ENCODE assay signal across 1 fruit fly cellular context in genomic region chr2L:7039342-7039684, dm6.
TF ChIP-seq lines count a peak whose summit lies in the region.

No protein-coding gene starts in this region.

TF ChIP-seq in whole organism, embryonic, 481 proteins besides CTCF, POLR2A, EP300 and RAD21 (continued from another document and continues in another):
- TF ChIP-seq CG13287 (GFP tag; IDR thresholded peaks at IDR 0.05; lab: Robert Waterston, UW; ENCODE audit: partially characterized antibody): no peak
- TF ChIP-seq CG7786 (GFP tag; optimal IDR thresholded peaks at IDR 0.05; lab: Kevin White, UChicago): peak; percentile 51
- peak; percentile 3 for TF ChIP-seq BtbVII (GFP tag; optimal IDR thresholded peaks at IDR 0.05; lab: Kevin White, UChicago)
- peak; percentile 69 for TF ChIP-seq chn (GFP tag; optimal IDR thresholded peaks at IDR 0.05; lab: Kevin White, UChicago)
- TF ChIP-seq gfzf (GFP tag; optimal IDR thresholded peaks at IDR 0.05; lab: Kevin White, UChicago): no peak
- TF ChIP-seq CG17912 (GFP tag; optimal IDR thresholded peaks at IDR 0.05; lab: Kevin White, UChicago): no peak
- peak; percentile 8 for TF ChIP-seq CG1233 (GFP tag; optimal IDR thresholded peaks at IDR 0.05; lab: Kevin White, UChicago)
- no peak for TF ChIP-seq CG9817 (tag; optimal IDR thresholded peaks at IDR 0.05; lab: Kevin White, UChicago)
- TF ChIP-seq sna (GFP tag; IDR thresholded peaks at IDR 0.05; lab: Robert Waterston, UW; ENCODE audit: partially characterized antibody): no peak
- no peak for TF ChIP-seq CG7745 (tag; optimal IDR thresholded peaks at IDR 0.05; lab: Kevin White, UChicago)
- TF ChIP-seq zen2 (GFP tag; IDR thresholded peaks at IDR 0.05; lab: Robert Waterston, UW; ENCODE audit: partially characterized antibody): no peak
- no peak for TF ChIP-seq Sry-δ (GFP tag; optimal IDR thresholded peaks at IDR 0.05; lab: Kevin White, UChicago)
- no peak for TF ChIP-seq Gsc (GFP tag; IDR thresholded peaks at IDR 0.05; lab: Robert Waterston, UW)
- no peak for TF ChIP-seq CG9876 (GFP tag; optimal IDR thresholded peaks at IDR 0.05; lab: Kevin White, UChicago)
- peak; percentile 2; the same call in 1 of the 2 replicates for TF ChIP-seq Rx (GFP tag; IDR thresholded peaks at IDR 0.05; lab: Robert Waterston, UW)
- TF ChIP-seq HLH4C (GFP tag; IDR thresholded peaks at IDR 0.05; lab: Robert Waterston, UW; ENCODE audit: partially characterized antibody): no peak
- peak; percentile 63 for TF ChIP-seq CG7839 (tag; optimal IDR thresholded peaks at IDR 0.05; lab: Kevin White, UChicago)
- peak; percentile 62 for TF ChIP-seq CG11247 (GFP tag; IDR thresholded peaks at IDR 0.05; lab: Robert Waterston, UW)
- TF ChIP-seq CG1024 (GFP tag; IDR thresholded peaks at IDR 0.05; lab: Robert Waterston, UW): no peak; the same call in none of the 2 replicates
- peak; percentile 5 for TF ChIP-seq zen (tag; optimal IDR thresholded peaks at IDR 0.05; lab: Kevin White, UChicago)
- TF ChIP-seq MBD-R2 (GFP tag; IDR thresholded peaks at IDR 0.05; lab: Robert Waterston, UW): peak; percentile 36; the same call in 1 of the 2 replicates
- TF ChIP-seq Antp (GFP tag; optimal IDR thresholded peaks at IDR 0.05; lab: Kevin White, UChicago): peak; percentile 20
- no peak for TF ChIP-seq rib (GFP tag; IDR thresholded peaks at IDR 0.05; lab: Robert Waterston, UW)
- peak; percentile 22 for TF ChIP-seq mam (GFP tag; optimal IDR thresholded peaks at IDR 0.05; lab: Kevin White, UChicago)
- TF ChIP-seq CG15696 (tag; optimal IDR thresholded peaks at IDR 0.05; lab: Kevin White, UChicago): peak; percentile 11
- no peak for TF ChIP-seq inv (GFP tag; IDR thresholded peaks at IDR 0.05; lab: Robert Waterston, UW; ENCODE audit: partially characterized antibody)
- peak; percentile 4 for TF ChIP-seq gsb-n (tag; optimal IDR thresholded peaks at IDR 0.05; lab: Kevin White, UChicago)
- peak; percentile 67; the same call in 2 of the 3 replicates for TF ChIP-seq CG34422 (GFP tag; IDR thresholded peaks at IDR 0.05; lab: Robert Waterston, UW)
- TF ChIP-seq H2.0 (GFP tag; IDR thresholded peaks at IDR 0.05; lab: Robert Waterston, UW): peak; percentile 62
- TF ChIP-seq Sin3A (optimal IDR thresholded peaks at IDR 0.05; lab: Kevin White, UChicago): no peak
- peak; percentile 38; the same call in 1 of the 2 replicates for TF ChIP-seq CG3847 (GFP tag; IDR thresholded peaks at IDR 0.05; lab: Robert Waterston, UW)
- peak; percentile 41; the same call in 1 of the 3 replicates for TF ChIP-seq Mrtf (GFP tag; IDR thresholded peaks at IDR 0.05; lab: Robert Waterston, UW)
- no peak for TF ChIP-seq Hey (tag; optimal IDR thresholded peaks at IDR 0.05; lab: Kevin White, UChicago)
- no peak for TF ChIP-seq Sox102F (GFP tag; optimal IDR thresholded peaks at IDR 0.05; lab: Kevin White, UChicago)
- TF ChIP-seq stwl (tag; optimal IDR thresholded peaks at IDR 0.05; lab: Kevin White, UChicago): no peak
- peak; percentile 59 for TF ChIP-seq CG31441 (GFP tag; IDR thresholded peaks at IDR 0.05; lab: Robert Waterston, UW)
- TF ChIP-seq ham (GFP tag; IDR thresholded peaks at IDR 0.05; lab: Robert Waterston, UW): no peak
- no peak for TF ChIP-seq gt (GFP tag; IDR thresholded peaks at IDR 0.05; lab: Robert Waterston, UW)
- TF ChIP-seq croc (GFP tag; conservative IDR thresholded peaks at IDR 0.05; lab: Robert Waterston, UW): no peak
- TF ChIP-seq phol (tag; optimal IDR thresholded peaks at IDR 0.05; lab: Kevin White, UChicago): peak; percentile 45
- no peak for TF ChIP-seq schlank (tag; optimal IDR thresholded peaks at IDR 0.05; lab: Kevin White, UChicago)
- peak; percentile 49 for TF ChIP-seq Nf-YA (GFP tag; IDR thresholded peaks at IDR 0.05; lab: Robert Waterston, UW)
- peak; percentile 69 for TF ChIP-seq CG17385 (GFP tag; optimal IDR thresholded peaks at IDR 0.05; lab: Kevin White, UChicago)
- 0 out of 3 replicates have a peak, but pooled peaks have one; percentile 44 for TF ChIP-seq ken (GFP tag; IDR thresholded peaks at IDR 0.05; lab: Robert Waterston, UW)
- TF ChIP-seq CG7372 (GFP tag; IDR thresholded peaks at IDR 0.05; lab: Robert Waterston, UW): peak; percentile 52; the same call in 1 of the 2 replicates
- no peak for TF ChIP-seq tup (GFP tag; optimal IDR thresholded peaks at IDR 0.05; lab: Kevin White, UChicago)
- no peak for TF ChIP-seq HLHmδ (GFP tag; optimal IDR thresholded peaks at IDR 0.05; lab: Kevin White, UChicago)
- peak; percentile 70; the same call in 1 of the 2 replicates for TF ChIP-seq vvl (GFP tag; IDR thresholded peaks at IDR 0.05; lab: Robert Waterston, UW)
- peak; percentile 31 for TF ChIP-seq bab2 (GFP tag; optimal IDR thresholded peaks at IDR 0.05; lab: Kevin White, UChicago)
- TF ChIP-seq tll (GFP tag; optimal IDR thresholded peaks at IDR 0.05; lab: Kevin White, UChicago): no peak
- no peak for TF ChIP-seq yki (optimal IDR thresholded peaks at IDR 0.05; lab: Kevin White, UChicago)
- peak; percentile 43 for TF ChIP-seq fd96Cb (tag; optimal IDR thresholded peaks at IDR 0.05; lab: Kevin White, UChicago)
- TF ChIP-seq Meics (GFP tag; optimal IDR thresholded peaks at IDR 0.05; lab: Kevin White, UChicago): peak; percentile 39
- TF ChIP-seq cas (GFP tag; IDR thresholded peaks at IDR 0.05; lab: Robert Waterston, UW): no peak
- TF ChIP-seq trem (tag; optimal IDR thresholded peaks at IDR 0.05; lab: Kevin White, UChicago): peak; percentile 17
- peak; percentile 36; the same call in 1 of the 2 replicates for TF ChIP-seq wdn (GFP tag; IDR thresholded peaks at IDR 0.05; lab: Robert Waterston, UW)
- TF ChIP-seq btn (GFP tag; optimal IDR thresholded peaks at IDR 0.05; lab: Kevin White, UChicago): no peak
- TF ChIP-seq pum (GFP tag; optimal IDR thresholded peaks at IDR 0.05; lab: Kevin White, UChicago): peak; percentile 45
- TF ChIP-seq NC2β (GFP tag; optimal IDR thresholded peaks at IDR 0.05; lab: Kevin White, UChicago): peak; percentile 38
- no peak for TF ChIP-seq da (GFP tag; optimal IDR thresholded peaks at IDR 0.05; lab: Kevin White, UChicago)
- TF ChIP-seq Myb (GFP tag; optimal IDR thresholded peaks at IDR 0.05; lab: Kevin White, UChicago): peak; percentile 45
- TF ChIP-seq CG18476 (GFP tag; optimal IDR thresholded peaks at IDR 0.05; lab: Kevin White, UChicago): no peak
- no peak for TF ChIP-seq CG7963 (GFP tag; IDR thresholded peaks at IDR 0.05; lab: Robert Waterston, UW; ENCODE audit: partially characterized antibody)
- TF ChIP-seq CG12299 (tag; optimal IDR thresholded peaks at IDR 0.05; lab: Kevin White, UChicago): peak; percentile 42
- peak; percentile 71 for TF ChIP-seq CG12391 (tag; optimal IDR thresholded peaks at IDR 0.05; lab: Kevin White, UChicago)
- TF ChIP-seq CG31365 (tag; optimal IDR thresholded peaks at IDR 0.05; lab: Kevin White, UChicago): no peak
- TF ChIP-seq CG4617 (GFP tag; optimal IDR thresholded peaks at IDR 0.05; lab: Kevin White, UChicago; ENCODE audit: borderline replicate concordance): no peak
- TF ChIP-seq CG6254 (GFP tag; optimal IDR thresholded peaks at IDR 0.05; lab: Kevin White, UChicago): no peak
- no peak for TF ChIP-seq B-H2 (GFP tag; optimal IDR thresholded peaks at IDR 0.05; lab: Kevin White, UChicago)
- TF ChIP-seq dysf (GFP tag; IDR thresholded peaks at IDR 0.05; lab: Robert Waterston, UW): peak; percentile 76
- no peak for TF ChIP-seq CG3163 (GFP tag; optimal IDR thresholded peaks at IDR 0.05; lab: Kevin White, UChicago)
- TF ChIP-seq GATAe (GFP tag; conservative IDR thresholded peaks at IDR 0.05; lab: Robert Waterston, UW): no peak
- TF ChIP-seq CG17568 (GFP tag; optimal IDR thresholded peaks at IDR 0.05; lab: Kevin White, UChicago): peak; percentile 22
- TF ChIP-seq odd (GFP tag; optimal IDR thresholded peaks at IDR 0.05; lab: Kevin White, UChicago): peak; percentile 19
- TF ChIP-seq run (tag; optimal IDR thresholded peaks at IDR 0.05; lab: Kevin White, UChicago): peak; percentile 19
- peak; percentile 39 for TF ChIP-seq CG12219 (GFP tag; optimal IDR thresholded peaks at IDR 0.05; lab: Kevin White, UChicago)
- TF ChIP-seq CG17802 (tag; optimal IDR thresholded peaks at IDR 0.05; lab: Kevin White, UChicago): no peak
- TF ChIP-seq CG14441 (GFP tag; IDR thresholded peaks at IDR 0.05; lab: Robert Waterston, UW): peak; percentile 59
- peak; percentile 55; the same call in 1 of the 2 replicates for TF ChIP-seq danr (GFP tag; IDR thresholded peaks at IDR 0.05; lab: Robert Waterston, UW)
- no peak for TF ChIP-seq sr (GFP tag; IDR thresholded peaks at IDR 0.05; lab: Robert Waterston, UW)
- peak; percentile 5 for TF ChIP-seq CG4854 (GFP tag; optimal IDR thresholded peaks at IDR 0.05; lab: Kevin White, UChicago)
- no peak for TF ChIP-seq HmgD (GFP tag; optimal IDR thresholded peaks at IDR 0.05; lab: Kevin White, UChicago)
- peak; percentile 42; the same call in 1 of the 2 replicates for TF ChIP-seq CG32767 (GFP tag; IDR thresholded peaks at IDR 0.05; lab: Robert Waterston, UW)
- TF ChIP-seq CrebB (tag; optimal IDR thresholded peaks at IDR 0.05; lab: Kevin White, UChicago): no peak
- TF ChIP-seq CG13123 (GFP tag; optimal IDR thresholded peaks at IDR 0.05; lab: Kevin White, UChicago): no peak
- TF ChIP-seq Usf (GFP tag; optimal IDR thresholded peaks at IDR 0.05; lab: Kevin White, UChicago): no peak
- peak; percentile 50 for TF ChIP-seq CG2116 (GFP tag; optimal IDR thresholded peaks at IDR 0.05; lab: Kevin White, UChicago)
- no peak for TF ChIP-seq MESR4 (GFP tag; optimal IDR thresholded peaks at IDR 0.05; lab: Kevin White, UChicago)
- TF ChIP-seq CG1602 (GFP tag; optimal IDR thresholded peaks at IDR 0.05; lab: Kevin White, UChicago): peak; percentile 50
- TF ChIP-seq D19B (GFP tag; optimal IDR thresholded peaks at IDR 0.05; lab: Kevin White, UChicago): no peak
- peak; percentile 68 for TF ChIP-seq CG2678 (tag; optimal IDR thresholded peaks at IDR 0.05; lab: Kevin White, UChicago)
- no peak for TF ChIP-seq hb (GFP tag; IDR thresholded peaks at IDR 0.05; lab: Robert Waterston, UW; ENCODE audit: partially characterized antibody)
- 0 out of 2 replicates have a peak, but pooled peaks have one; percentile 4 for TF ChIP-seq Poxn (GFP tag; IDR thresholded peaks at IDR 0.05; lab: Robert Waterston, UW)
- peak; percentile 5 for TF ChIP-seq psq (GFP tag; optimal IDR thresholded peaks at IDR 0.05; lab: Kevin White, UChicago)
- peak; percentile 74 for TF ChIP-seq CG9609 (GFP tag; optimal IDR thresholded peaks at IDR 0.05; lab: Kevin White, UChicago)
- peak; percentile 41 for TF ChIP-seq Vsx1 (GFP tag; optimal IDR thresholded peaks at IDR 0.05; lab: Kevin White, UChicago)
- TF ChIP-seq CG17359 (tag; optimal IDR thresholded peaks at IDR 0.05; lab: Kevin White, UChicago): peak; percentile 58
- TF ChIP-seq ato (GFP tag; IDR thresholded peaks at IDR 0.05; lab: Robert Waterston, UW; ENCODE audit: partially characterized antibody): no peak
- no peak for TF ChIP-seq Hand (GFP tag; optimal IDR thresholded peaks at IDR 0.05; lab: Kevin White, UChicago)
- TF ChIP-seq Hr39 (optimal IDR thresholded peaks at IDR 0.05; lab: Kevin White, UChicago): no peak
- peak; percentile 49; the same call in 1 of the 2 replicates for TF ChIP-seq seq (GFP tag; IDR thresholded peaks at IDR 0.05; lab: Robert Waterston, UW)
- TF ChIP-seq CG9215 (GFP tag; IDR thresholded peaks at IDR 0.05; lab: Robert Waterston, UW): 0 out of 2 replicates have a peak, but pooled peaks have one; percentile 32
- TF ChIP-seq CG3726 (GFP tag; IDR thresholded peaks at IDR 0.05; lab: Robert Waterston, UW): 0 out of 3 replicates have a peak, but pooled peaks have one; percentile 42
- peak; percentile 53 for TF ChIP-seq CG8089 (GFP tag; optimal IDR thresholded peaks at IDR 0.05; lab: Kevin White, UChicago)
- TF ChIP-seq cg (GFP tag; optimal IDR thresholded peaks at IDR 0.05; lab: Kevin White, UChicago): no peak
- no peak for TF ChIP-seq Adf1 (GFP tag; IDR thresholded peaks at IDR 0.05; lab: Robert Waterston, UW)
- TF ChIP-seq Aef1 (GFP tag; IDR thresholded peaks at IDR 0.05; lab: Robert Waterston, UW): peak; percentile 54
- TF ChIP-seq CG13424 (tag; optimal IDR thresholded peaks at IDR 0.05; lab: Kevin White, UChicago): peak; percentile 61
- peak; percentile 66 for TF ChIP-seq lbe (GFP tag; optimal IDR thresholded peaks at IDR 0.05; lab: Kevin White, UChicago)
- peak; percentile 36; the same call in 1 of the 2 replicates for TF ChIP-seq CG6272 (GFP tag; IDR thresholded peaks at IDR 0.05; lab: Robert Waterston, UW)
- TF ChIP-seq CG17612 (GFP tag; IDR thresholded peaks at IDR 0.05; lab: Robert Waterston, UW): 0 out of 2 replicates have a peak, but pooled peaks have one; percentile 32
- TF ChIP-seq luna (GFP tag; optimal IDR thresholded peaks at IDR 0.05; lab: Kevin White, UChicago): no peak
- peak; percentile 61 for TF ChIP-seq tin (GFP tag; optimal IDR thresholded peaks at IDR 0.05; lab: Kevin White, UChicago)
- TF ChIP-seq CG6765 (GFP tag; optimal IDR thresholded peaks at IDR 0.05; lab: Kevin White, UChicago): no peak
- TF ChIP-seq CG12769 (tag; optimal IDR thresholded peaks at IDR 0.05; lab: Kevin White, UChicago): peak; percentile 12
- TF ChIP-seq CG12744 (GFP tag; optimal IDR thresholded peaks at IDR 0.05; lab: Kevin White, UChicago): peak; percentile 21
- TF ChIP-seq E2f2 (GFP tag; IDR thresholded peaks at IDR 0.05; lab: Robert Waterston, UW): 0 out of 2 replicates have a peak, but pooled peaks have one; percentile 30
- TF ChIP-seq CG6175 (GFP tag; IDR thresholded peaks at IDR 0.05; lab: Robert Waterston, UW): no peak
- peak; percentile 6 for TF ChIP-seq disco-r (GFP tag; optimal IDR thresholded peaks at IDR 0.05; lab: Kevin White, UChicago)
- TF ChIP-seq CG31388 (GFP tag; optimal IDR thresholded peaks at IDR 0.05; lab: Kevin White, UChicago): no peak
- TF ChIP-seq gem (tag; optimal IDR thresholded peaks at IDR 0.05; lab: Kevin White, UChicago): peak; percentile 79
- no peak for TF ChIP-seq Lhr (GFP tag; optimal IDR thresholded peaks at IDR 0.05; lab: Kevin White, UChicago)
- TF ChIP-seq Hmr (GFP tag; optimal IDR thresholded peaks at IDR 0.05; lab: Kevin White, UChicago): peak; percentile 44
- TF ChIP-seq pros (GFP tag; optimal IDR thresholded peaks at IDR 0.05; lab: Kevin White, UChicago): no peak
- no peak for TF ChIP-seq sug (tag; optimal IDR thresholded peaks at IDR 0.05; lab: Kevin White, UChicago)
- TF ChIP-seq Lpt (GFP tag; optimal IDR thresholded peaks at IDR 0.05; lab: Kevin White, UChicago): no peak
- peak; percentile 43 for TF ChIP-seq wek (GFP tag; optimal IDR thresholded peaks at IDR 0.05; lab: Kevin White, UChicago)
- TF ChIP-seq pzg (GFP tag; optimal IDR thresholded peaks at IDR 0.05; lab: Kevin White, UChicago): no peak
- TF ChIP-seq CG9932 (GFP tag; IDR thresholded peaks at IDR 0.05; lab: Robert Waterston, UW): peak; percentile 24; the same call in 1 of the 2 replicates
- no peak for TF ChIP-seq CG15479 (GFP tag; optimal IDR thresholded peaks at IDR 0.05; lab: Kevin White, UChicago)
